Worm (Caenorhabditis elegans) whole organism, L4 larva: ENCODE measurements around the gene ttr-49.
"Not testable (repeated sequence)": the region's sequence is repeated elsewhere in the genome, so short reads cannot be mapped to it uniquely, and the experiment has no call there.

ENCODE experiments used
- D1046.2 ChIP-seq: fragments of 200-800 bp; sonication (Bioruptor generic); IDR thresholded peaks from 2 replicates; pipeline ENCODE4 v1.3.6; 2022; ENCODE audit warnings: missing genetic modification characterization, missing compliant biosample characterization
- F26F4.8 ChIP-seq: fragments of 200-800 bp; sonication (Bioruptor generic); conservative IDR thresholded peaks from 2 replicates; pipeline ENCODE4 v1.3.6; 2022; ENCODE audit warnings: missing genetic modification characterization, missing compliant biosample characterization
- F44E2.7 ChIP-seq: fragments of 200-800 bp; sonication (Bioruptor generic); IDR thresholded peaks from 2 replicates; pipeline ENCODE4 v2.1.2; 2022; ENCODE audit warnings: missing genetic modification characterization, missing compliant biosample characterization
- T20F7.1 ChIP-seq: fragments of 200-800 bp; sonication (Bioruptor generic); optimal IDR thresholded peaks from 2 replicates; lab custom pipeline; 2018; ENCODE audit warnings: mild to moderate bottlenecking, missing genetic modification characterization, missing compliant biosample characterization
- T26A8.4 ChIP-seq: fragments of 200-800 bp; sonication (Bioruptor generic); IDR thresholded peaks from 2 replicates; pipeline ENCODE4 v1.3.6; 2022; ENCODE audit warnings: missing genetic modification characterization, missing compliant biosample characterization
- Y105C5A.15 ChIP-seq: fragments of 200-800 bp; sonication (Bioruptor generic); IDR thresholded peaks from 2 replicates; pipeline ENCODE4 v1.3.6; 2022; ENCODE audit warnings: missing genetic modification characterization, missing compliant biosample characterization
- Y48G9A.11 ChIP-seq: fragments of 200-800 bp; sonication (Bioruptor generic); IDR thresholded peaks from 2 replicates; pipeline ENCODE4 v1.3.6; 2022; ENCODE audit warnings: missing genetic modification reagents, missing genetic modification characterization, missing compliant biosample characterization
- Y75B8A.6 ChIP-seq: fragments of 200-800 bp; sonication (Bioruptor generic); IDR thresholded peaks from 2 replicates; pipeline ENCODE4 v1.3.6; 2022; ENCODE audit warnings: missing genetic modification reagents, missing genetic modification characterization, missing compliant biosample characterization
- ZK337.2 ChIP-seq: fragments of 200-800 bp; sonication (Bioruptor generic); IDR thresholded peaks from 2 replicates; pipeline ENCODE4 v1.3.6; 2022; ENCODE audit warnings: missing genetic modification reagents, missing genetic modification characterization, missing compliant biosample characterization
- arid-1 ChIP-seq: fragments of 200-800 bp; sonication (Bioruptor generic); conservative IDR thresholded peaks from 2 replicates; pipeline ENCODE4 v1.3.6; 2022; ENCODE audit warnings: missing genetic modification reagents, missing genetic modification characterization, missing compliant biosample characterization
- ceh-20 ChIP-seq: fragments of 200-800 bp; sonication (Bioruptor generic); IDR thresholded peaks from 2 replicates; pipeline ENCODE4 v1.3.6; 2022; ENCODE audit warnings: missing genetic modification reagents, missing genetic modification characterization, missing compliant biosample characterization
- ceh-82 ChIP-seq: sonication (generic microtip); optimal IDR thresholded peaks from 2 replicates; lab custom pipeline; 2017; ENCODE audit warnings: missing biosample characterization, missing genetic modification characterization
- ctbp-1 ChIP-seq: fragments of 200-800 bp; sonication (Bioruptor generic); IDR thresholded peaks from 2 replicates; pipeline ENCODE4 v1.3.6; 2022; ENCODE audit warnings: missing genetic modification reagents, missing genetic modification characterization, missing compliant biosample characterization
- dmd-6 ChIP-seq: fragments of 200-800 bp; sonication (Bioruptor generic); IDR thresholded peaks from 2 replicates; pipeline ENCODE4 v1.3.6; 2022; ENCODE audit warnings: missing genetic modification reagents, missing genetic modification characterization, missing compliant biosample characterization
- dmd-8 ChIP-seq: fragments of 200-800 bp; sonication (Bioruptor generic); IDR thresholded peaks from 2 replicates; pipeline ENCODE4 v1.3.6; 2022; ENCODE audit warnings: missing genetic modification characterization, missing compliant biosample characterization
- dmd-9 ChIP-seq: fragments of 200-800 bp; sonication (Bioruptor generic); IDR thresholded peaks from 2 replicates; pipeline ENCODE4 v1.3.6; 2022; ENCODE audit warnings: missing genetic modification reagents, missing genetic modification characterization, missing compliant biosample characterization
- duxl-1 ChIP-seq: sonication (generic microtip); optimal IDR thresholded peaks from 2 replicates; lab custom pipeline; 2016; ENCODE audit warnings: mild to moderate bottlenecking, missing genetic modification characterization, moderate library complexity, missing compliant biosample characterization; ENCODE audit not compliant: poor library complexity
- dve-1 ChIP-seq: sonication (generic microtip); optimal IDR thresholded peaks from 2 replicates; lab custom pipeline; 2017; ENCODE audit warnings: antibody characterized with exemption, mild to moderate bottlenecking, missing genetic modification characterization, missing compliant biosample characterization; ENCODE audit not compliant: insufficient read depth
- egl-43 ChIP-seq: fragments of 200-800 bp; sonication (Bioruptor generic); IDR thresholded peaks from 2 replicates; pipeline ENCODE4 v1.3.6; 2022; ENCODE audit warnings: missing genetic modification reagents, missing genetic modification characterization, missing compliant biosample characterization
- hlh-30 ChIP-seq: sonication (generic microtip); optimal IDR thresholded peaks from 2 replicates; lab custom pipeline; 2017; ENCODE audit warnings: antibody characterized with exemption, mild to moderate bottlenecking, missing genetic modification characterization, missing compliant biosample characterization; ENCODE audit not compliant: insufficient read depth
- hmg-1.1 ChIP-seq: fragments of 200-800 bp; sonication (Bioruptor generic); IDR thresholded peaks from 2 replicates; pipeline ENCODE4 v1.3.6; 2022; ENCODE audit warnings: missing genetic modification reagents, missing genetic modification characterization, missing compliant biosample characterization
- lim-7 ChIP-seq: fragments of 200-800 bp; sonication (Bioruptor generic); IDR thresholded peaks from 2 replicates; pipeline ENCODE4 v1.3.6; 2022; ENCODE audit warnings: missing genetic modification characterization, missing compliant biosample characterization
- lin-1 ChIP-seq: fragments of 200-800 bp; sonication (Bioruptor generic); IDR thresholded peaks from 2 replicates; pipeline ENCODE4 v1.3.6; 2022; ENCODE audit warnings: missing genetic modification reagents, missing genetic modification characterization, missing compliant biosample characterization
- lin-29 ChIP-seq: fragments of 200-800 bp; sonication (Bioruptor generic); IDR thresholded peaks from 2 replicates; pipeline ENCODE4 v1.3.6; 2022; ENCODE audit warnings: missing genetic modification reagents, missing genetic modification characterization, missing compliant biosample characterization
- lin-38 ChIP-seq: fragments of 200-800 bp; sonication (Bioruptor generic); IDR thresholded peaks from 2 replicates; pipeline ENCODE4 v1.3.6; 2022; ENCODE audit warnings: missing genetic modification reagents, missing genetic modification characterization, missing compliant biosample characterization
- madf-5 ChIP-seq, 2 experiments: fragments of 200-800 bp; sonication (Bioruptor generic); IDR thresholded peaks; 2 replicates each; pipeline ENCODE4 v1.3.6; 2022; ENCODE audit warnings: missing compliant biosample characterization in 2 of 2, missing genetic modification characterization in 2 of 2
- madf-9 ChIP-seq: fragments of 200-800 bp; sonication (Bioruptor generic); conservative IDR thresholded peaks from 2 replicates; pipeline ENCODE4 v1.3.6; 2022; ENCODE audit warnings: missing genetic modification reagents, missing genetic modification characterization, missing compliant biosample characterization
- mdt-29 ChIP-seq: fragments of 200-800 bp; sonication (Bioruptor generic); IDR thresholded peaks from 2 replicates; pipeline ENCODE4 v1.3.6; 2022; ENCODE audit warnings: missing genetic modification reagents, missing genetic modification characterization, missing compliant biosample characterization
- mxl-2 ChIP-seq: fragments of 200-800 bp; sonication (Bioruptor generic); conservative IDR thresholded peaks from 2 replicates; pipeline ENCODE4 v1.3.6; 2022; ENCODE audit warnings: missing genetic modification reagents, missing genetic modification characterization, missing compliant biosample characterization
- nhr-41 ChIP-seq: fragments of 200-800 bp; sonication (Bioruptor generic); IDR thresholded peaks from 2 replicates; pipeline ENCODE4 v1.3.6; 2022; ENCODE audit warnings: missing genetic modification reagents, missing genetic modification characterization, missing compliant biosample characterization
- nhr-42 ChIP-seq: fragments of 200-800 bp; sonication (Bioruptor generic); IDR thresholded peaks from 2 replicates; pipeline ENCODE4 v1.3.6; 2022; ENCODE audit warnings: missing genetic modification characterization, missing compliant biosample characterization
- pha-4 ChIP-seq, 2 experiments: fragments of 150-350 bp in 1 of 2; fragments of 200-800 bp in 1 of 2; sonication (Bioruptor generic) in 1 of 2; IDR thresholded peaks in 1 of 2; optimal IDR thresholded peaks in 1 of 2; 2 replicates each; pipeline versions ENCODE4 v1.3.6 to Lab custom; 2014 to 2022; ENCODE audit warnings: missing genetic modification characterization in 2 of 2, missing genetic modification reagents in 2 of 2, missing biosample characterization in 1 of 2, missing compliant biosample characterization in 1 of 2
- php-3 ChIP-seq: fragments of 200-800 bp; sonication (Bioruptor generic); IDR thresholded peaks from 2 replicates; pipeline ENCODE4 v1.3.6; 2022; ENCODE audit warnings: missing genetic modification reagents, missing genetic modification characterization, missing compliant biosample characterization
- saeg-2 ChIP-seq: fragments of 200-800 bp; sonication (Bioruptor generic); IDR thresholded peaks from 2 replicates; pipeline ENCODE4 v1.3.6; 2022; ENCODE audit warnings: missing genetic modification reagents, missing genetic modification characterization, missing compliant biosample characterization
- snpc-1.2 ChIP-seq: fragments of 200-800 bp; sonication (Bioruptor generic); IDR thresholded peaks from 2 replicates; pipeline ENCODE4 v1.3.6; 2022; ENCODE audit warnings: missing genetic modification reagents, missing genetic modification characterization, missing compliant biosample characterization
- tra-1 ChIP-seq: fragments of 200-800 bp; sonication (Bioruptor generic); IDR thresholded peaks from 2 replicates; pipeline ENCODE4 v1.3.6; 2022; ENCODE audit warnings: missing genetic modification reagents, missing genetic modification characterization, missing compliant biosample characterization
- unc-130 ChIP-seq: sonication (generic microtip); optimal IDR thresholded peaks from 2 replicates; lab custom pipeline; 2016; ENCODE audit warnings: missing genetic modification reagents, missing genetic modification characterization, missing compliant biosample characterization
- vab-7 ChIP-seq: fragments of 200-800 bp; sonication (Bioruptor generic); IDR thresholded peaks from 2 replicates; pipeline ENCODE4 v1.3.6; 2022; ENCODE audit warnings: missing genetic modification reagents, missing genetic modification characterization, missing compliant biosample characterization
- zfp-3 ChIP-seq: fragments of 200-800 bp; sonication (Bioruptor generic); conservative IDR thresholded peaks from 2 replicates; pipeline ENCODE4 v1.3.6; 2022; ENCODE audit warnings: missing genetic modification reagents, missing genetic modification characterization, missing compliant biosample characterization
- zip-11 ChIP-seq: fragments of 200-800 bp; sonication (Bioruptor generic); IDR thresholded peaks from 2 replicates; pipeline ENCODE4 v1.3.6; 2022; ENCODE audit warnings: missing genetic modification characterization, missing compliant biosample characterization

The ttr-49 gene

ce11 chrV:9342965-9343628, 13.2 kb downstream of the ttr-49 start (continued):
- TF ChIP-seq dve-1 (tag; lab: Kevin White, UChicago) = peak; percentile 9
- TF ChIP-seq madf-5 (GFP tag; IDR thresholded peaks at IDR 0.05; lab: Robert Waterston, UW) = no peak
- TF ChIP-seq unc-130 (GFP tag; lab: Kevin White, UChicago) = no peak
- TF ChIP-seq F26F4.8 (GFP tag; lab: Robert Waterston, UW) = no peak
- TF ChIP-seq Y105C5A.15 (GFP tag; lab: Robert Waterston, UW) = 0 out of 2 replicates have a peak, but pooled peaks have one; percentile 9
- TF ChIP-seq pha-4 (GFP tag; IDR thresholded peaks at IDR 0.05; lab: Robert Waterston, UW) = peak; percentile 58; the same call in 1 of the 2 replicates
- no peak for TF ChIP-seq pha-4 (tag; optimal IDR thresholded peaks at IDR 0.05; lab: Kevin White, UChicago)
- no peak for TF ChIP-seq ceh-82
- peak; percentile 21 for TF ChIP-seq lin-1 (GFP tag; lab: Robert Waterston, UW)
- TF ChIP-seq php-3 (GFP tag; lab: Robert Waterston, UW) = peak; percentile 52; the same call in 1 of the 2 replicates
- no peak for TF ChIP-seq ZK337.2 (GFP tag; lab: Robert Waterston, UW)
- no peak for TF ChIP-seq hlh-30 (tag; lab: Kevin White, UChicago)
- no peak for TF ChIP-seq T20F7.1 (GFP tag; lab: Kevin White, UChicago)
- TF ChIP-seq duxl-1 (tag; lab: Kevin White, UChicago) = no peak
- TF ChIP-seq, all 104 proteins: peak for 30

ce11 chrV:9342282-9342681, 14.0 kb downstream of the ttr-49 start:
- TF ChIP-seq snpc-1.2 (GFP tag; lab: Robert Waterston, UW) (peak; percentile 76), lim-7 (peak; percentile 63; the same call in 1 of the 2 replicates), ZK337.2 (GFP tag; lab: Robert Waterston, UW) (0 out of 2 replicates have a peak, but pooled peaks have one; percentile 61), nhr-42 (peak; percentile 90), vab-7 (GFP tag; lab: Robert Waterston, UW) (peak; percentile 42; the same call in 1 of the 2 replicates), T26A8.4 (GFP tag; lab: Robert Waterston, UW) (peak; percentile 79), dmd-8 (0 out of 2 replicates have a peak, but pooled peaks have one; percentile 56), pha-4 (GFP tag; IDR thresholded peaks at IDR 0.05; lab: Robert Waterston, UW) (peak; percentile 95), dmd-6 (peak; percentile 66), saeg-2 (peak; percentile 81), Y75B8A.6 (peak; percentile 94), ceh-20 (GFP tag; lab: Robert Waterston, UW) (peak; percentile 83), mxl-2 (GFP tag; lab: Robert Waterston, UW) (peak; percentile 68), Y105C5A.15 (GFP tag; lab: Robert Waterston, UW) (peak; percentile 76; the same call in 1 of the 2 replicates), tra-1 (GFP tag; lab: Robert Waterston, UW) (peak; percentile 81; the same call in 1 of the 2 replicates), php-3 (GFP tag; lab: Robert Waterston, UW) (peak; percentile 86), zfp-3 (peak; percentile 97), lin-1 (GFP tag; lab: Robert Waterston, UW) (peak; percentile 53; the same call in 1 of the 2 replicates), madf-9 (GFP tag; lab: Robert Waterston, UW) (peak; percentile 59; the same call in 1 of the 2 replicates), madf-5 (GFP tag; IDR thresholded peaks at IDR 0.05; lab: Robert Waterston, UW) (peak; percentile 64 to 83; a peak in 3 of 4 replicates), F44E2.7 (0 out of 2 replicates have a peak, but pooled peaks have one; percentile 49), mdt-29 (GFP tag; lab: Robert Waterston, UW) (peak; percentile 85), zip-11 (GFP tag; lab: Robert Waterston, UW) (peak; percentile 80; the same call in 1 of the 2 replicates), hmg-1.1 (GFP tag; lab: Robert Waterston, UW) (peak; percentile 80), egl-43 (GFP tag; lab: Robert Waterston, UW) (peak; percentile 89), Y48G9A.11 (GFP tag; lab: Robert Waterston, UW) (peak; percentile 83), arid-1 (GFP tag; lab: Robert Waterston, UW) (peak; percentile 76), D1046.2 (peak; percentile 88), ctbp-1 (peak; percentile 82), lin-38 (GFP tag; lab: Robert Waterston, UW) (peak; percentile 78), nhr-41 (GFP tag; lab: Robert Waterston, UW) (0 out of 2 replicates have a peak, but pooled peaks have one; percentile 42), lin-29 (GFP tag; lab: Robert Waterston, UW) (peak; percentile 76), dmd-9 (GFP tag; lab: Robert Waterston, UW) (peak; percentile 71; the same call in 1 of the 2 replicates)
- TF ChIP-seq pha-4 (tag; optimal IDR thresholded peaks at IDR 0.05; lab: Kevin White, UChicago) = not testable (repeated sequence)
